Worm (Caenorhabditis elegans) whole organism, young adult: ENCODE data around the gene T21C12.4.

ENCODE experiments used
- B0019.2 ChIP-seq: fragments of 200-800 bp; sonication (Bioruptor generic); conservative IDR thresholded peaks from 2 replicates; pipeline ENCODE4 v1.3.6; 2022; ENCODE audit warnings: missing genetic modification reagents, missing genetic modification characterization, missing compliant biosample characterization
- C06A6.2 ChIP-seq: fragments of 200-800 bp; sonication (Bioruptor generic); conservative IDR thresholded peaks from 2 replicates; pipeline ENCODE4 v1.3.6; 2022; ENCODE audit warnings: missing genetic modification characterization, missing compliant biosample characterization
- D2030.7 ChIP-seq: fragments of 200-800 bp; sonication (Bioruptor generic); IDR thresholded peaks from 2 replicates; pipeline ENCODE4 v1.3.6; 2022; ENCODE audit warnings: missing genetic modification reagents, missing genetic modification characterization, missing compliant biosample characterization
- F22D6.2 ChIP-seq: sonication (generic microtip); optimal IDR thresholded peaks from 2 replicates; lab custom pipeline; 2016; ENCODE audit warnings: mild to moderate bottlenecking, missing genetic modification characterization, missing compliant biosample characterization
- F23B12.7 ChIP-seq: sonication (generic microtip); optimal IDR thresholded peaks from 2 replicates; lab custom pipeline; 2017; ENCODE audit warnings: missing genetic modification characterization, mild to moderate bottlenecking, missing compliant biosample characterization, antibody characterized with exemption, moderate library complexity; ENCODE audit not compliant: insufficient read depth
- F39B2.1 ChIP-seq: fragments of 200-800 bp; sonication (Bioruptor generic); IDR thresholded peaks from 2 replicates; pipeline ENCODE4 v1.3.6; 2022; ENCODE audit warnings: missing genetic modification reagents, missing genetic modification characterization, missing compliant biosample characterization
- K11D2.4 ChIP-seq: fragments of 200-800 bp; sonication (Bioruptor generic); IDR thresholded peaks from 2 replicates; pipeline ENCODE4 v1.3.6; 2022; ENCODE audit warnings: missing genetic modification reagents, missing genetic modification characterization, missing compliant biosample characterization
- K12H6.12 ChIP-seq: fragments of 200-800 bp; sonication (Bioruptor generic); optimal IDR thresholded peaks from 2 replicates; lab custom pipeline; 2018; ENCODE audit warnings: mild to moderate bottlenecking, missing genetic modification characterization, missing compliant biosample characterization
- T26A5.8 ChIP-seq: sonication (generic microtip); optimal IDR thresholded peaks from 2 replicates; lab custom pipeline; 2016; ENCODE audit warnings: missing genetic modification characterization, missing compliant biosample characterization
- Y53F4B.3 ChIP-seq: fragments of 200-800 bp; sonication (Bioruptor generic); IDR thresholded peaks from 2 replicates; pipeline ENCODE4 v1.3.6; 2022; ENCODE audit warnings: missing genetic modification reagents, missing genetic modification characterization, missing compliant biosample characterization
- Y95B8A.8 ChIP-seq: fragments of 200-800 bp; sonication (Bioruptor generic); IDR thresholded peaks from 2 replicates; pipeline ENCODE4 v1.3.6; 2022; ENCODE audit warnings: missing genetic modification reagents, missing genetic modification characterization, missing compliant biosample characterization
- ama-1 ChIP-seq, 3 experiments: fragments of 150-350 bp in 1 of 3; sonication (generic microtip) in 2 of 3; optimal IDR thresholded peaks; 2 replicates each; lab custom pipeline; 2014 to 2018; ENCODE audit warnings: missing biosample characterization in 2 of 3, missing genetic modification characterization in 2 of 3, missing genetic modification reagents in 2 of 3
- athp-1 ChIP-seq: sonication (generic microtip); optimal IDR thresholded peaks from 2 replicates; lab custom pipeline; 2017; ENCODE audit warnings: mild to moderate bottlenecking, missing genetic modification characterization, missing compliant biosample characterization
- attf-5 ChIP-seq: fragments of 200-800 bp; sonication (Bioruptor generic); optimal IDR thresholded peaks from 2 replicates; lab custom pipeline; 2018; ENCODE audit warnings: mild to moderate bottlenecking, missing genetic modification characterization, missing compliant biosample characterization
- bed-2 ChIP-seq: fragments of 200-800 bp; sonication (Bioruptor generic); IDR thresholded peaks from 2 replicates; pipeline ENCODE4 v1.3.6; 2022; ENCODE audit warnings: missing genetic modification reagents, missing genetic modification characterization, missing compliant biosample characterization
- cebp-1 ChIP-seq, 2 experiments: fragments of 200-800 bp in 1 of 2; sonication (Bioruptor generic) in 1 of 2; sonication (generic microtip) in 1 of 2; IDR thresholded peaks in 1 of 2; optimal IDR thresholded peaks in 1 of 2; 2 replicates each; pipeline versions ENCODE4 v1.3.6 to Lab custom; 2017 to 2022; ENCODE audit warnings: missing compliant biosample characterization in 2 of 2, missing genetic modification characterization in 2 of 2, mild to moderate bottlenecking in 1 of 2, missing genetic modification reagents in 1 of 2, moderate library complexity in 1 of 2
- ceh-27 ChIP-seq: fragments of 200-800 bp; sonication (Bioruptor generic); optimal IDR thresholded peaks from 2 replicates; lab custom pipeline; 2018; ENCODE audit warnings: mild to moderate bottlenecking, missing genetic modification characterization, moderate library complexity, missing compliant biosample characterization
- ceh-58 ChIP-seq: fragments of 200-800 bp; sonication (Bioruptor generic); IDR thresholded peaks from 2 replicates; pipeline ENCODE4 v1.3.6; 2022; ENCODE audit warnings: missing genetic modification characterization, missing compliant biosample characterization
- ceh-91 ChIP-seq: fragments of 200-800 bp; sonication (Bioruptor generic); IDR thresholded peaks from 2 replicates; pipeline ENCODE4 v1.3.6; 2022; ENCODE audit warnings: missing genetic modification reagents, missing genetic modification characterization, missing compliant biosample characterization
- chd-7 ChIP-seq: sonication (generic microtip); optimal IDR thresholded peaks from 2 replicates; lab custom pipeline; 2016; ENCODE audit warnings: mild to moderate bottlenecking, missing genetic modification characterization, moderate library complexity, missing compliant biosample characterization
- die-1 ChIP-seq: sonication (generic microtip); optimal IDR thresholded peaks from 2 replicates; lab custom pipeline; 2016; ENCODE audit warnings: missing genotype, mild to moderate bottlenecking, missing genetic modification characterization, missing compliant biosample characterization
- dox-1 ChIP-seq: fragments of 200-800 bp; sonication (Bioruptor generic); IDR thresholded peaks from 2 replicates; pipeline ENCODE4 v1.3.6; 2022; ENCODE audit warnings: missing genetic modification reagents, missing genetic modification characterization, missing compliant biosample characterization
- efl-1 ChIP-seq: fragments of 150-350 bp; optimal IDR thresholded peaks from 2 replicates; lab custom pipeline; 2014; ENCODE audit warnings: missing biosample characterization, missing genetic modification reagents, missing genetic modification characterization
- ets-4 ChIP-seq: fragments of 200-800 bp; sonication (Bioruptor generic); optimal IDR thresholded peaks from 2 replicates; lab custom pipeline; 2018; ENCODE audit warnings: mild to moderate bottlenecking, missing genetic modification characterization, missing compliant biosample characterization
- gei-17 ChIP-seq: fragments of 200-800 bp; sonication (Bioruptor generic); optimal IDR thresholded peaks from 2 replicates; lab custom pipeline; 2018; ENCODE audit warnings: mild to moderate bottlenecking, missing genetic modification characterization, missing compliant biosample characterization
- him-1 ChIP-seq: sonication (generic microtip); optimal IDR thresholded peaks from 2 replicates; lab custom pipeline; 2016; ENCODE audit warnings: missing genotype, missing genetic modification reagents, missing genetic modification characterization, missing compliant biosample characterization
- hlh-12 ChIP-seq: sonication (generic microtip); optimal IDR thresholded peaks from 2 replicates; lab custom pipeline; 2016; ENCODE audit warnings: missing genetic modification characterization, missing compliant biosample characterization
- hlh-26 ChIP-seq: fragments of 200-800 bp; sonication (Bioruptor generic); conservative IDR thresholded peaks from 2 replicates; pipeline ENCODE4 v1.3.6; 2022; ENCODE audit warnings: missing genetic modification reagents, missing genetic modification characterization, missing compliant biosample characterization
- let-526 ChIP-seq: fragments of 200-800 bp; sonication (Bioruptor generic); IDR thresholded peaks from 2 replicates; pipeline ENCODE4 v1.3.6; 2022; ENCODE audit warnings: missing genetic modification reagents, missing genetic modification characterization, missing compliant biosample characterization
- lin-54 ChIP-seq: fragments of 200-800 bp; sonication (Bioruptor generic); optimal IDR thresholded peaks from 2 replicates; lab custom pipeline; 2018; ENCODE audit warnings: mild to moderate bottlenecking, missing genetic modification characterization, missing compliant biosample characterization
- lsl-1 ChIP-seq: fragments of 200-800 bp; sonication (Bioruptor generic); optimal IDR thresholded peaks from 2 replicates; lab custom pipeline; 2018; ENCODE audit warnings: mild to moderate bottlenecking, missing genetic modification characterization, moderate library complexity, missing compliant biosample characterization
- madf-3 ChIP-seq: fragments of 200-800 bp; sonication (Bioruptor generic); IDR thresholded peaks from 2 replicates; pipeline ENCODE4 v1.3.6; 2022; ENCODE audit warnings: missing genetic modification reagents, missing genetic modification characterization, missing compliant biosample characterization
- madf-6 ChIP-seq: fragments of 200-800 bp; sonication (Bioruptor generic); IDR thresholded peaks from 2 replicates; pipeline ENCODE4 v1.3.6; 2022; ENCODE audit warnings: missing genetic modification reagents, missing genetic modification characterization, missing compliant biosample characterization
- nhr-27 ChIP-seq: fragments of 200-800 bp; sonication (Bioruptor generic); optimal IDR thresholded peaks from 2 replicates; lab custom pipeline; 2018; ENCODE audit warnings: mild to moderate bottlenecking, missing genetic modification characterization, moderate library complexity, missing compliant biosample characterization
- pha-4 ChIP-seq: fragments of 150-350 bp; sonication (generic microtip); optimal IDR thresholded peaks from 2 replicates; lab custom pipeline; 2014; ENCODE audit warnings: missing biosample characterization, missing genetic modification reagents, missing genetic modification characterization
- rcor-1 ChIP-seq: fragments of 200-800 bp; sonication (Bioruptor generic); IDR thresholded peaks from 2 replicates; pipeline ENCODE4 v1.3.6; 2022; ENCODE audit warnings: missing genetic modification reagents, missing genetic modification characterization, missing compliant biosample characterization
- sea-2 ChIP-seq: fragments of 200-800 bp; sonication (Bioruptor generic); IDR thresholded peaks from 2 replicates; pipeline ENCODE4 v1.3.6; 2022; ENCODE audit warnings: missing genetic modification characterization, missing compliant biosample characterization
- snpc-1.3 ChIP-seq: sonication (generic microtip); optimal IDR thresholded peaks from 2 replicates; lab custom pipeline; 2017; ENCODE audit warnings: missing genetic modification characterization, mild to moderate bottlenecking, missing compliant biosample characterization, antibody characterized with exemption, moderate library complexity, missing genotype, missing genetic modification reagents; ENCODE audit not compliant: insufficient read depth
- somi-1 ChIP-seq: fragments of 200-800 bp; sonication (Bioruptor generic); optimal IDR thresholded peaks from 2 replicates; lab custom pipeline; 2018; ENCODE audit warnings: mild to moderate bottlenecking, missing genetic modification characterization, missing compliant biosample characterization
- sptf-2 ChIP-seq: fragments of 200-800 bp; sonication (Bioruptor generic); optimal IDR thresholded peaks from 2 replicates; lab custom pipeline; 2018; ENCODE audit warnings: mild to moderate bottlenecking, missing genetic modification characterization, missing compliant biosample characterization
- tbx-9 ChIP-seq: sonication (generic microtip); optimal IDR thresholded peaks from 2 replicates; lab custom pipeline; 2016; ENCODE audit warnings: borderline replicate concordance, missing genetic modification characterization, inconsistent platforms, missing compliant biosample characterization
- tlf-1 ChIP-seq: fragments of 200-800 bp; sonication (Bioruptor generic); optimal IDR thresholded peaks from 2 replicates; lab custom pipeline; 2018; ENCODE audit warnings: mild to moderate bottlenecking, missing genetic modification characterization, missing compliant biosample characterization
- xnd-1 ChIP-seq: sonication (generic microtip); optimal IDR thresholded peaks from 2 replicates; lab custom pipeline; 2016; ENCODE audit warnings: missing genotype, missing genetic modification reagents, missing genetic modification characterization, missing compliant biosample characterization
- ztf-18 ChIP-seq: sonication (generic microtip); optimal IDR thresholded peaks from 2 replicates; lab custom pipeline; 2016; ENCODE audit warnings: missing genotype, mild to moderate bottlenecking, missing genetic modification characterization, missing compliant biosample characterization
- ztf-25 ChIP-seq: fragments of 200-800 bp; sonication (Bioruptor generic); IDR thresholded peaks from 2 replicates; pipeline ENCODE4 v1.3.6; 2022; ENCODE audit warnings: missing genetic modification reagents, missing genetic modification characterization, missing compliant biosample characterization
- ztf-26 ChIP-seq: sonication (generic microtip); optimal IDR thresholded peaks from 2 replicates; lab custom pipeline; 2017; ENCODE audit warnings: missing genetic modification characterization, missing compliant biosample characterization

Gene T21C12.4

DNA sequence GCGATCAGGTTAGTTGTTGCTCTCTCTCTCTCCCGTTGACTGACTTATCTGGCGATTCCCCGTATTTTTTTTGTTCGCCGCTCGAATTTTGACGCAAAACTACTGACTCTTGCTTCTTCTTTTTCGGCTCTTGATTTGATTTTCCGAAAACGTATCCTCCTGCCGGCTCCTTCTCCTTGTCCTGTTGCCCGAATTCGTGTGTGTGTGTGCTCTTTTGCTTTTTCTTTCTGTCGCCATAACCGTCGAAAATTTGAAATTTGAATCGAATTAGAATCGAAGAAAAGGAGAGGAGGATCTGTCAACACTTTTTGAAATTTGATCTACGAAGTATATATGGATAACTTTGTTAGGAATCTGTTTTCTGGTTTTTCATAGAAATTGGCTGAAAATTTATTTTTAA is 45.2 kb downstream of the T21C12.4 start:
- TF ChIP-seq Y53F4B.3 (no peak), gei-17 (GFP tag; lab: Kevin White, UChicago) (no peak), attf-5 (GFP tag; lab: Kevin White, UChicago) (no peak), efl-1 (GFP tag; lab: Kevin White, UChicago) (no peak)

DNA sequence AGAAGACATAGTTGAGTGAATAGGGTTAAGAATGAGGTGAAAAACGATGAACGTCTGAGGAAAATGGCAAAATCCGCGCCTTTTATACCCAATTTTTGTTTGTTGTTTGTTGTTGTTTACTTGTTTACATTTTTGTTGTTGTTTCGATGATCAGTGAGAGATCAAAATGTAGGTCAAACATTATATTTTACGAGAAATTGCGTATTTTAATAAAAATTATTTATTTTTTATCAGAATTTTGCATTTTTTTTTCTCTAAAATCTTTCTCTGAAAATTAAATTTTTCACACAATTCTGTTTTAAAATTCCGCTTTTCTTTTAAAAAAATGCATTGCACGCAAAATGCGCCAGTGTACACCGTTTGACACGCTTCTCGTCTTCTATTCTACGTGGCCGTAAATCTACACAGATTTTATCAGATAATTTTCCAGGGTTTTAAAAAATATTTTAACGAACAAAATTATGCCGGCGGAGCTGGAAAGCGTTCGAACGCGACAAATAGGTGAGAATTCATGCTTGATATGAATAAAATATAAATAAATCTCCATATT is 51.0 kb downstream of the T21C12.4 start, which contains the start of the genes sip-1 and sly-1:
TSS of gene sip-1 (minus strand) at position 103 of the 550 bp plus-strand sequence.
TSS of gene sly-1 (plus strand) at position 360 of the 550 bp plus-strand sequence.
- TF ChIP-seq T26A5.8 (tag; lab: Kevin White, UChicago) (no peak), die-1 (tag; lab: Kevin White, UChicago) (no peak), D2030.7 (GFP tag; lab: Robert Waterston, UW) (peak; percentile 81), pha-4 (tag; lab: Kevin White, UChicago) (no peak), madf-6 (GFP tag; lab: Robert Waterston, UW) (peak; percentile 91), lsl-1 (GFP tag; lab: Kevin White, UChicago) (peak; percentile 66), somi-1 (GFP tag; lab: Kevin White, UChicago) (no peak), cebp-1 (GFP tag; IDR thresholded peaks at IDR 0.05; lab: Robert Waterston, UW) (no peak), cebp-1 (tag; optimal IDR thresholded peaks at IDR 0.05; lab: Kevin White, UChicago) (peak; percentile 25), ceh-27 (GFP tag; lab: Kevin White, UChicago) (no peak), lin-54 (GFP tag; lab: Kevin White, UChicago) (peak; percentile 72), nhr-27 (no peak), K12H6.12 (no peak), ztf-18 (tag; lab: Kevin White, UChicago) (peak; percentile 93), athp-1 (no peak), C06A6.2 (GFP tag; lab: Robert Waterston, UW) (no peak), ets-4 (no peak), F39B2.1 (GFP tag; lab: Robert Waterston, UW) (no peak), efl-1 (GFP tag; lab: Kevin White, UChicago) (peak; percentile 84), snpc-1.3 (peak; percentile 16), ceh-91 (peak; percentile 87), dox-1 (GFP tag; lab: Robert Waterston, UW) (no peak; the same call in 1 of the 2 replicates), ztf-25 (GFP tag; lab: Robert Waterston, UW) (no peak), Y95B8A.8 (GFP tag; lab: Robert Waterston, UW) (no peak), rcor-1 (0 out of 2 replicates have a peak, but pooled peaks have one; percentile 23), bed-2 (no peak), tlf-1 (peak; percentile 12), B0019.2 (peak; percentile 80; the same call in 1 of the 2 replicates), sptf-2 (GFP tag; lab: Kevin White, UChicago) (no peak), sea-2 (GFP tag; lab: Robert Waterston, UW) (no peak), ztf-26 (tag; lab: Kevin White, UChicago) (no peak), ceh-58 (GFP tag; lab: Robert Waterston, UW) (no peak), ama-1 (optimal IDR thresholded peaks at IDR 0.05; lab: Kevin White, UChicago) (no peak), ama-1 (GFP tag; optimal IDR thresholded peaks at IDR 0.05; lab: Kevin White, UChicago) (no peak), him-1 (tag; lab: Kevin White, UChicago) (no peak), hlh-26 (GFP tag; lab: Robert Waterston, UW) (no peak), let-526 (GFP tag; lab: Robert Waterston, UW) (no peak), K11D2.4 (GFP tag; lab: Robert Waterston, UW) (peak; percentile 31; the same call in 1 of the 2 replicates), F23B12.7 (peak; percentile 48), hlh-12 (tag; lab: Kevin White, UChicago) (no peak), madf-3 (GFP tag; lab: Robert Waterston, UW) (no peak), xnd-1 (tag; lab: Kevin White, UChicago) (peak; percentile 78), tbx-9 (no peak), chd-7 (tag; lab: Kevin White, UChicago) (no peak), F22D6.2 (no peak)
